Fruit fly (Drosophila melanogaster): Measurements from ENCODE around the gene Prosalpha4.

Prosalpha4 gene

dm6 chrX:16275854-16276338 lies at the start of gene Prosalpha4, which contains the start of gene kat80 (continued):
- TF ChIP-seq twi (tag; optimal IDR thresholded peaks at IDR 0.05) (no peak), stwl (tag; optimal IDR thresholded peaks at IDR 0.05) (peak; percentile 4), CG18599 (GFP tag; optimal IDR thresholded peaks at IDR 0.05) (peak; percentile 56), grn (GFP tag; optimal IDR thresholded peaks at IDR 0.05) (no peak), Dad (GFP tag; optimal IDR thresholded peaks at IDR 0.05) (no peak), CG34422 (GFP tag; IDR thresholded peaks at IDR 0.05) (0 out of 3 replicates have a peak, but pooled peaks have one; percentile 52), yki (optimal IDR thresholded peaks at IDR 0.05) (no peak), lab (GFP tag; optimal IDR thresholded peaks at IDR 0.05) (peak; percentile 51), CG15479 (GFP tag; optimal IDR thresholded peaks at IDR 0.05) (no peak), Usf (GFP tag; optimal IDR thresholded peaks at IDR 0.05) (no peak), CG17186 (GFP tag; optimal IDR thresholded peaks at IDR 0.05) (no peak), psq (GFP tag; optimal IDR thresholded peaks at IDR 0.05) (no peak), jumu (GFP tag; optimal IDR thresholded peaks at IDR 0.05) (no peak), bcd (GFP tag; optimal IDR thresholded peaks at IDR 0.05) (peak; percentile 30), inv (GFP tag; IDR thresholded peaks at IDR 0.05; ENCODE audit: partially characterized antibody) (peak; percentile 44; the same call in 1 of the 2 replicates), Dbx (GFP tag; IDR thresholded peaks at IDR 0.05) (no peak), CG10654 (GFP tag; optimal IDR thresholded peaks at IDR 0.05) (peak; percentile 1), MBD-R2 (GFP tag; IDR thresholded peaks at IDR 0.05) (peak; percentile 46; the same call in 1 of the 2 replicates), CG12219 (GFP tag; optimal IDR thresholded peaks at IDR 0.05) (no peak), Hmr (GFP tag; optimal IDR thresholded peaks at IDR 0.05) (peak; percentile 15), CG14860 (GFP tag; IDR thresholded peaks at IDR 0.05; ENCODE audit: partially characterized antibody) (0 out of 3 replicates have a peak, but pooled peaks have one; percentile 40), kni (GFP tag; optimal IDR thresholded peaks at IDR 0.05) (no peak), CG10979 (tag; optimal IDR thresholded peaks at IDR 0.05) (peak; percentile 8), CG15011 (GFP tag; optimal IDR thresholded peaks at IDR 0.05) (no peak), lbe (GFP tag; optimal IDR thresholded peaks at IDR 0.05) (no peak), Side (GFP tag; optimal IDR thresholded peaks at IDR 0.05) (no peak), CG3281 (GFP tag; optimal IDR thresholded peaks at IDR 0.05) (peak; percentile 62), maf-S (GFP tag; optimal IDR thresholded peaks at IDR 0.05) (no peak), sd (tag; optimal IDR thresholded peaks at IDR 0.05) (peak; percentile 37), Antp (GFP tag; optimal IDR thresholded peaks at IDR 0.05) (peak; percentile 3), Hr78 (GFP tag; optimal IDR thresholded peaks at IDR 0.05) (no peak), Mad (GFP tag; optimal IDR thresholded peaks at IDR 0.05) (no peak), repo (GFP tag; optimal IDR thresholded peaks at IDR 0.05) (no peak), CG12769 (tag; optimal IDR thresholded peaks at IDR 0.05) (no peak), Hr3 (GFP tag; optimal IDR thresholded peaks at IDR 0.05) (peak; percentile 86), Bgb (GFP tag; IDR thresholded peaks at IDR 0.05; ENCODE audit: partially characterized antibody) (peak; percentile 79), Atf-2 (GFP tag; optimal IDR thresholded peaks at IDR 0.05) (no peak), CTCF (GFP tag; optimal IDR thresholded peaks at IDR 0.05) (no peak), Jarid2 (GFP tag; optimal IDR thresholded peaks at IDR 0.05) (no peak), CG18262 (tag; optimal IDR thresholded peaks at IDR 0.05) (peak; percentile 48), Abd-B (GFP tag; optimal IDR thresholded peaks at IDR 0.05) (peak; percentile 5), Vsx1 (GFP tag; optimal IDR thresholded peaks at IDR 0.05) (no peak), CG42726 (GFP tag; IDR thresholded peaks at IDR 0.05; ENCODE audit: partially characterized antibody) (peak; percentile 41; the same call in 1 of the 2 replicates), CG4820 (GFP tag; optimal IDR thresholded peaks at IDR 0.05) (no peak), Ravus (GFP tag; IDR thresholded peaks at IDR 0.05) (no peak), eyg (GFP tag; optimal IDR thresholded peaks at IDR 0.05) (no peak), ftz-f1 (GFP tag; optimal IDR thresholded peaks at IDR 0.05) (no peak), pan (optimal IDR thresholded peaks at IDR 0.05) (no peak), pan (GFP tag; optimal IDR thresholded peaks at IDR 0.05 in 1 of 2, IDR thresholded peaks at IDR 0.05 in 1 of 2) (no peak), CG6854 (GFP tag; optimal IDR thresholded peaks at IDR 0.05) (no peak), emc (GFP tag; optimal IDR thresholded peaks at IDR 0.05) (no peak)
